Worm (Caenorhabditis elegans): ENCODE measurements around the gene bcc-1.

Gene bcc-1

ce11 chrIV:11068314-11068713 is 24.0 kb downstream of the bcc-1 start (continued):
- TF ChIP-seq dpl-1 (GFP tag; optimal IDR thresholded peaks at IDR 0.05): peak in 1 of 3 experiments; percentile 3
- TF ChIP-seq nhr-85 (tag): peak; percentile 39
- no peak for TF ChIP-seq mab-9 (GFP tag; IDR thresholded peaks at IDR 0.05)
- TF ChIP-seq nhr-84 (tag; optimal IDR thresholded peaks at IDR 0.05): no peak
- TF ChIP-seq swsn-7 (tag; optimal IDR thresholded peaks at IDR 0.05): peak; percentile 51
- TF ChIP-seq lin-14 (GFP tag; optimal IDR thresholded peaks at IDR 0.05): peak; percentile 90
- peak; percentile 33 for TF ChIP-seq fos-1 (tag; optimal IDR thresholded peaks at IDR 0.05)
- TF ChIP-seq hlh-4 (tag; optimal IDR thresholded peaks at IDR 0.05): no peak
- no peak for TF ChIP-seq blmp-1 (tag; optimal IDR thresholded peaks at IDR 0.05)
- TF ChIP-seq nhr-28 (tag; optimal IDR thresholded peaks at IDR 0.05): no peak
- no peak for TF ChIP-seq nhr-12 (tag; optimal IDR thresholded peaks at IDR 0.05)
- TF ChIP-seq sptf-1 (tag; optimal IDR thresholded peaks at IDR 0.05): no peak
- TF ChIP-seq zag-1 (tag; optimal IDR thresholded peaks at IDR 0.05): no peak
- peak; percentile 66 for TF ChIP-seq nhr-20 (tag; optimal IDR thresholded peaks at IDR 0.05)
- no peak for TF ChIP-seq ceh-8 (GFP tag; optimal IDR thresholded peaks at IDR 0.05)
- TF ChIP-seq snpc-4 (tag; optimal IDR thresholded peaks at IDR 0.05): no peak
- no peak for TF ChIP-seq aly-2 (tag; optimal IDR thresholded peaks at IDR 0.05)

- TF ChIP-seq lin-39 (tag; optimal IDR thresholded peaks at IDR 0.05) (peak; percentile 50), C16A3.4 (tag; optimal IDR thresholded peaks at IDR 0.05) (no peak), rnt-1 (tag; optimal IDR thresholded peaks at IDR 0.05) (peak; percentile 55), skn-1 (tag; optimal IDR thresholded peaks at IDR 0.05) (no peak), lin-14 (GFP tag; optimal IDR thresholded peaks at IDR 0.05) (peak; percentile 53), snu-23 (GFP tag; optimal IDR thresholded peaks at IDR 0.05) (peak; percentile 17), lsy-2 (tag; optimal IDR thresholded peaks at IDR 0.05) (peak; percentile 12 to 45), nhr-11 (tag; optimal IDR thresholded peaks at IDR 0.05) (no peak), nhr-71 (tag; optimal IDR thresholded peaks at IDR 0.05) (peak; percentile 58), nhr-19 (GFP tag; conservative IDR thresholded peaks at IDR 0.05) (peak; percentile 36), dpl-1 (GFP tag; optimal IDR thresholded peaks at IDR 0.05) (no peak), tlp-1 (tag; optimal IDR thresholded peaks at IDR 0.05) (no peak), nhr-90 (tag; optimal IDR thresholded peaks at IDR 0.05; ENCODE audit: poor library complexity) (no peak), ceh-82 (tag; optimal IDR thresholded peaks at IDR 0.05) (no peak)
Observed at ce11 chrIV:11067003-11067402, 25.3 kb downstream of the bcc-1 start, which contains the start of gene ttr-17. ttr-17 (minus strand) TSS chrIV:11067026.

ce11 chrIV:11063962-11064361 is 28.4 kb downstream of the bcc-1 start, which contains the start of gene ttr-16:
ttr-16 (minus strand) TSS chrIV:11064137.
- no peak for TF ChIP-seq sptf-1 (tag; optimal IDR thresholded peaks at IDR 0.05)
- TF ChIP-seq mab-9 (GFP tag; IDR thresholded peaks at IDR 0.05): no peak
- TF ChIP-seq tbx-2 (tag; optimal IDR thresholded peaks at IDR 0.05): no peak
- no peak for TF ChIP-seq zip-4 (GFP tag; optimal IDR thresholded peaks at IDR 0.05)
- TF ChIP-seq fkh-10 (GFP tag; optimal IDR thresholded peaks at IDR 0.05): no peak
- no peak for TF ChIP-seq pag-3 (tag; optimal IDR thresholded peaks at IDR 0.05; ENCODE audit: borderline replicate concordance, insufficient read depth)
- TF ChIP-seq egl-13 (tag; optimal IDR thresholded peaks at IDR 0.05): no peak
- TF ChIP-seq nhr-20 (tag; optimal IDR thresholded peaks at IDR 0.05): peak; percentile 11
- peak; percentile 43 for TF ChIP-seq swsn-7 (tag; optimal IDR thresholded peaks at IDR 0.05)
- no peak for TF ChIP-seq sox-4 (tag; optimal IDR thresholded peaks at IDR 0.05)
- no peak for TF ChIP-seq fkh-8 (tag; optimal IDR thresholded peaks at IDR 0.05)
- no peak for TF ChIP-seq hpl-2 (GFP tag; optimal IDR thresholded peaks at IDR 0.05)
- TF ChIP-seq pax-3 (tag; optimal IDR thresholded peaks at IDR 0.05): no peak
- TF ChIP-seq efl-1 (optimal IDR thresholded peaks at IDR 0.05): peak in 1 of 2 experiments; percentile 10
- TF ChIP-seq efl-1 (GFP tag; optimal IDR thresholded peaks at IDR 0.05 in 1 of 2): no peak
- no peak for TF ChIP-seq efl-3 (GFP tag; optimal IDR thresholded peaks at IDR 0.05)
- no peak for TF ChIP-seq dsc-1 (tag; optimal IDR thresholded peaks at IDR 0.05)
- peak; percentile 80 for TF ChIP-seq nhr-71 (tag; optimal IDR thresholded peaks at IDR 0.05)
- TF ChIP-seq ceh-90 (tag; optimal IDR thresholded peaks at IDR 0.05): no peak
- peak; percentile 42 for TF ChIP-seq unc-130 (tag; optimal IDR thresholded peaks at IDR 0.05)
- TF ChIP-seq nhr-19 (GFP tag; conservative IDR thresholded peaks at IDR 0.05): peak; percentile 51
- TF ChIP-seq elt-3 (tag; optimal IDR thresholded peaks at IDR 0.05): no peak
- TF ChIP-seq nhr-12 (tag; optimal IDR thresholded peaks at IDR 0.05): no peak
- TF ChIP-seq ama-1 (optimal IDR thresholded peaks at IDR 0.05): peak; percentile 87
- TF ChIP-seq nhr-47 (tag; optimal IDR thresholded peaks at IDR 0.05): peak; percentile 31
- no peak for TF ChIP-seq vab-15 (tag; optimal IDR thresholded peaks at IDR 0.05)
- no peak for TF ChIP-seq nhr-77 (tag; optimal IDR thresholded peaks at IDR 0.05)
- TF ChIP-seq ceh-82 (tag; optimal IDR thresholded peaks at IDR 0.05): no peak
- TF ChIP-seq blmp-1 (tag; optimal IDR thresholded peaks at IDR 0.05): no peak
- TF ChIP-seq ztf-11 (tag; optimal IDR thresholded peaks at IDR 0.05): no peak
- no peak for TF ChIP-seq nhr-11 (tag; optimal IDR thresholded peaks at IDR 0.05)

All from whole organism, L1 larva.